Fruit fly (Drosophila melanogaster): ENCODE measurements around the gene lost.

lost gene

DNA sequence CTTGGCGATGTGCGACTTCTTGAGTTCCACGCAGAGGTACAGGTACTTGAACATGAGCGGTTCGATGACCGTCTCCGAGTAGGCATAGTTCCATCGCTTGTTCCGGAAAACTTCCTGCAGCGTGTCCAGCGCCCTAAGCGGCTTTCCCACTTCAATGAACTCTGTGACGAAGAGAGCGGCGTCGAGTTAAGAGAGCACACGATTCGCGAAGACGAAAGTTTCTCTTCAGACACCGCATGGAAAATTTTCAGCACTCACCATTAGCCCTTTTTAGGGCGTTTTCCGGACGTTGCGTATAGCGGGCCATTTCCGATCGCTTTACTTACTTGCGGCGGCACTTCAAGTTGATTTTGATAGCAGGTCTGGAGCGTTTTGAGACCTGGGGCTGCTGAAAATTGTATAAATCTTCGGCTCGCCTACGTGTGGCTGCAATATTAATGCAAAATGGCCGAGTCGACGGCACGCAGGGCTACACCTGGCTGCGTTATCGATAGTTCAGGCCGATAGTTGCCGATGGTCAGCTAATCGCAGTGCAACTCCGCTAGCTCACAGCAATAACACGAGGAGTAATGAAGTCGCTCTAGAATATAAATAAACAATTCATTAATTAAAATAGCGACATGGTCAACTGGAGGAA is 30.7 kb downstream of the lost start, which contains the start of the genes eIF3a and CG1074 (continued):
- TF ChIP-seq pan (optimal IDR thresholded peaks at IDR 0.05) (no peak), pan (GFP tag; optimal IDR thresholded peaks at IDR 0.05 in 1 of 2, IDR thresholded peaks at IDR 0.05 in 1 of 2) (peak in 1 of 2 experiments; percentile 69), Dip2 (GFP tag; IDR thresholded peaks at IDR 0.05) (no peak), CG9932 (GFP tag; IDR thresholded peaks at IDR 0.05) (peak; percentile 84), esg (GFP tag; conservative IDR thresholded peaks at IDR 0.05) (no peak), Mes4 (GFP tag; optimal IDR thresholded peaks at IDR 0.05) (peak; percentile 60), CG17328 (GFP tag; IDR thresholded peaks at IDR 0.05) (peak; percentile 50; the same call in 1 of the 2 replicates), CG33213 (GFP tag; optimal IDR thresholded peaks at IDR 0.05) (peak; percentile 78), phol (tag; optimal IDR thresholded peaks at IDR 0.05) (peak; percentile 99), cad (GFP tag; optimal IDR thresholded peaks at IDR 0.05) (no peak), odd (GFP tag; optimal IDR thresholded peaks at IDR 0.05) (peak; percentile 67), Trl (optimal IDR thresholded peaks at IDR 0.05) (peak; percentile 76), Trl (GFP tag; optimal IDR thresholded peaks at IDR 0.05) (peak; percentile 75), lmd (GFP tag; IDR thresholded peaks at IDR 0.05) (peak; percentile 50; the same call in 1 of the 2 replicates), HLH3B (GFP tag; IDR thresholded peaks at IDR 0.05) (no peak), sens-2 (GFP tag; IDR thresholded peaks at IDR 0.05) (no peak), hb (GFP tag; IDR thresholded peaks at IDR 0.05; ENCODE audit: partially characterized antibody) (peak; percentile 97), CG6765 (GFP tag; optimal IDR thresholded peaks at IDR 0.05) (peak; percentile 73), bab2 (GFP tag; optimal IDR thresholded peaks at IDR 0.05) (no peak), CG4617 (GFP tag; optimal IDR thresholded peaks at IDR 0.05; ENCODE audit: borderline replicate concordance) (peak; percentile 95), ato (GFP tag; IDR thresholded peaks at IDR 0.05; ENCODE audit: partially characterized antibody) (peak; percentile 98), chm (GFP tag; IDR thresholded peaks at IDR 0.05) (peak; percentile 83), HHEX (GFP tag; optimal IDR thresholded peaks at IDR 0.05) (peak; percentile 74), CG6689 (GFP tag; IDR thresholded peaks at IDR 0.05) (0 out of 2 replicates have a peak, but pooled peaks have one; percentile 13), Hr3 (GFP tag; optimal IDR thresholded peaks at IDR 0.05) (peak; percentile 26), kni (GFP tag; optimal IDR thresholded peaks at IDR 0.05) (no peak), Optix (GFP tag; IDR thresholded peaks at IDR 0.05) (peak; percentile 60; the same call in 2 of the 3 replicates), Sox100B (GFP tag; optimal IDR thresholded peaks at IDR 0.05) (no peak), CG11085 (GFP tag; IDR thresholded peaks at IDR 0.05) (peak; percentile 63; the same call in 1 of the 2 replicates), CG3995 (GFP tag; optimal IDR thresholded peaks at IDR 0.05) (peak; percentile 76), sens (GFP tag) (peak; percentile 96), CG17361 (GFP tag; IDR thresholded peaks at IDR 0.05) (peak; percentile 59; the same call in 2 of the 3 replicates), cas (GFP tag; IDR thresholded peaks at IDR 0.05) (peak; percentile 54; the same call in 1 of the 2 replicates), ash1 (GFP tag; optimal IDR thresholded peaks at IDR 0.05) (peak; percentile 78), Nf-YA (GFP tag; IDR thresholded peaks at IDR 0.05) (0 out of 2 replicates have a peak, but pooled peaks have one; percentile 41), CG2875 (GFP tag; optimal IDR thresholded peaks at IDR 0.05) (peak; percentile 7), CG9215 (GFP tag; IDR thresholded peaks at IDR 0.05) (no peak), CG11456 (GFP tag; IDR thresholded peaks at IDR 0.05) (peak; percentile 86), D19B (GFP tag; optimal IDR thresholded peaks at IDR 0.05) (no peak), kah (GFP tag; optimal IDR thresholded peaks at IDR 0.05) (peak; percentile 51), CG31224 (GFP tag; IDR thresholded peaks at IDR 0.05) (no peak), CG3407 (GFP tag; optimal IDR thresholded peaks at IDR 0.05) (peak; percentile 50), CG7928 (GFP tag; optimal IDR thresholded peaks at IDR 0.05) (peak; percentile 84), jing (GFP tag; optimal IDR thresholded peaks at IDR 0.05) (no peak), CG12299 (tag; optimal IDR thresholded peaks at IDR 0.05) (peak; percentile 60), mld (GFP tag; IDR thresholded peaks at IDR 0.05; ENCODE audit: partially characterized antibody) (peak; percentile 96), CG3065 (GFP tag; optimal IDR thresholded peaks at IDR 0.05) (no peak), CG17829 (tag; optimal IDR thresholded peaks at IDR 0.05) (peak; percentile 77), CG10366 (GFP tag; IDR thresholded peaks at IDR 0.05) (no peak; the same call in 1 of the 2 replicates), fru (optimal IDR thresholded peaks at IDR 0.05) (no peak), CG12104 (GFP tag; optimal IDR thresholded peaks at IDR 0.05) (peak; percentile 33)

Data from whole organism, embryonic.